Fruit fly (Drosophila melanogaster): Measurements from ENCODE around the gene CG10877.

CG10877 gene

dm6 chr3R:20544952-20545351, 18.9 kb downstream of the CG10877 start:
- TF ChIP-seq psq (optimal IDR thresholded peaks at IDR 0.05) (no peak), Sin3A (optimal IDR thresholded peaks at IDR 0.05) (no peak)

DNA sequence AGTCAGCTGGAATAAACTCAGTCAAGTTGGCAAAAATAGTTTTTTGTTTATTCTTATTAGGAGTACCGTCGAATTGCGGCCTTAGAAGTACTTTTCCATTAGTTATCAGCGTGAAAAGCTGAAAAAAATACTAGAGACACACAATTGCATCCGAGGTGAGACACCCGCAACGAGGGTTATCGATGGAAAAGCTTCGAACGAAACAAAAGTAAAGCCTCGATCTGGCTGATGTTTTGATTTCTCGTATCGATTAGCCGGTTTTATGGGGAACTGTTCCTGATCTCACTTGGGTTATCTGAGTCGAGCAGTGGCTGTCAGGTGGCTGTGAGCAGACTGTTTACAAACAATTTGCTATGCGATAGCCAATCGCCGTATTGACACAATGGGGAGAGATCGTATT, 20.1 kb downstream of the CG10877 start:
- TF ChIP-seq Sin3A (optimal IDR thresholded peaks at IDR 0.05) (no peak), insv (optimal IDR thresholded peaks at IDR 0.05) (no peak), Myc (optimal IDR thresholded peaks at IDR 0.05) (no peak), ttk (optimal IDR thresholded peaks at IDR 0.05) (no peak), h (optimal IDR thresholded peaks at IDR 0.05) (no peak), psq (optimal IDR thresholded peaks at IDR 0.05) (no peak)

DNA sequence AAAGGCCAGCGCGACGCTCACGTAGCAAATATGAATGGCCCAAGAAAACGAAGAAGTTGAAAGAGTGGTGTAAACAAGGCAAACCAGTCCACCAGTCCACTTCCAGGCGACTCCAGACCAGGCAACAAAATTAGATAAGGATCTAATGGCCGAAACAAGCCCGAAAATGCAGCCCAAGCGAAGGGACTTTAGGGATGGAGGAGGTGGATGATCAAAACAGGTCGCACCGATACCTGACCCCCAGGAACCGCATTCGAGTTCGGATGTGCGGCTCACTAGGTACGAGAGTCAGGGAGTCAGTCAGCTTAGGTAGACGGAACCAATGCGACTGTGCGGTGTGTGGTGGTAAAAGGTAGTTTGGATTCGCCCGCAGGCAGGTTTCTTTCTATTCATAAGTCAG, 20.6 kb downstream of the CG10877 start:
- TF ChIP-seq Myc (optimal IDR thresholded peaks at IDR 0.05) (no peak), ttk (optimal IDR thresholded peaks at IDR 0.05) (no peak), insv (optimal IDR thresholded peaks at IDR 0.05) (no peak), h (optimal IDR thresholded peaks at IDR 0.05) (no peak), psq (optimal IDR thresholded peaks at IDR 0.05) (no peak), Sin3A (optimal IDR thresholded peaks at IDR 0.05) (no peak)

dm6 chr3R:20542283-20543144, 21.4 kb downstream of the CG10877 start:
- no peak for TF ChIP-seq Myc (optimal IDR thresholded peaks at IDR 0.05)
- TF ChIP-seq ttk (optimal IDR thresholded peaks at IDR 0.05), result no peak

DNA sequence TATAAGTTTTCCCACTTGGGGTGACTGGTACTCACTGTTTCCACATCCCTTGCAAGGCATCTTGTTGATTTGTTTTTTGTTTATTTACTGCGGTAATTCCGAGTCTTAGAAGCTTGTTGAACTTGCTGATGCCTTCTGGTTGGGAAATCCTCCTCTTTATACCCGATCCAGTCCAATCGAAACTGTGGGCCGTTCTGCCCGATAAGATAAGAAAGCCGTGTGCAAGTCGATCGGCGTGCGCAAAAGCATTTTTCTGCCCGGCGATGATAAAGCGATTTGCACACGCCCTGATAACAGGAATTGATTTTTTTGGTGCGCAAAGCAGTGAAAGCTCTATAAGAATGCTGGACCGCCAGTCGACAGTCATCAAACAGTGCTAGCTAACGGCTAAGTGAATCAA, 29.3 kb downstream of the CG10877 start, which contains the start of the genes MtnE and MtnD:
TSS of gene MtnE (minus strand) at position 130 of the 400 bp plus-strand sequence.
TSS of gene MtnD (plus strand) at position 388 of the 400 bp plus-strand sequence.
- TF ChIP-seq Sin3A (optimal IDR thresholded peaks at IDR 0.05) (no peak), h (optimal IDR thresholded peaks at IDR 0.05) (no peak), Myc (optimal IDR thresholded peaks at IDR 0.05) (no peak), psq (optimal IDR thresholded peaks at IDR 0.05) (no peak), insv (optimal IDR thresholded peaks at IDR 0.05) (no peak), ttk (optimal IDR thresholded peaks at IDR 0.05) (no peak)

Measured in Kc167 (cell line).